Fruit fly (Drosophila melanogaster): Measurements from ENCODE around the gene CG7768.

CG7768 gene

dm6 chr3L:14172174-14172940, 45.6 kb upstream of the CG7768 start (continued):
- TF ChIP-seq Myb (GFP tag; optimal IDR thresholded peaks at IDR 0.05) (no peak), CG1792 (GFP tag; optimal IDR thresholded peaks at IDR 0.05) (no peak), Side (GFP tag; optimal IDR thresholded peaks at IDR 0.05) (no peak), fd64A (GFP tag; optimal IDR thresholded peaks at IDR 0.05) (no peak), psq (GFP tag; optimal IDR thresholded peaks at IDR 0.05) (no peak), fd3F (GFP tag; optimal IDR thresholded peaks at IDR 0.05) (no peak), B-H1 (GFP tag; IDR thresholded peaks at IDR 0.05) (no peak), ewg (GFP tag; optimal IDR thresholded peaks at IDR 0.05) (no peak), tio (GFP tag; optimal IDR thresholded peaks at IDR 0.05) (no peak), CG2678 (tag; optimal IDR thresholded peaks at IDR 0.05) (peak; percentile 67), al (GFP tag; IDR thresholded peaks at IDR 0.05) (no peak), CTCF (GFP tag; optimal IDR thresholded peaks at IDR 0.05) (no peak), fu2 (GFP tag; optimal IDR thresholded peaks at IDR 0.05) (no peak), CG33213 (GFP tag; optimal IDR thresholded peaks at IDR 0.05) (no peak), Doc3 (GFP tag; IDR thresholded peaks at IDR 0.05; ENCODE audit: partially characterized antibody) (no peak), CG12236 (GFP tag; optimal IDR thresholded peaks at IDR 0.05) (no peak), CG7357 (GFP tag; IDR thresholded peaks at IDR 0.05) (no peak), prd (optimal IDR thresholded peaks at IDR 0.05) (no peak), prd (GFP tag; IDR thresholded peaks at IDR 0.05) (no peak), CG9797 (GFP tag; optimal IDR thresholded peaks at IDR 0.05) (no peak), grau (tag; optimal IDR thresholded peaks at IDR 0.05) (peak; percentile 75), CG16813 (GFP tag; IDR thresholded peaks at IDR 0.05; ENCODE audit: partially characterized antibody) (peak; percentile 46; the same call in 1 of the 3 replicates), Aef1 (GFP tag; IDR thresholded peaks at IDR 0.05) (no peak), Nf-YA (GFP tag; IDR thresholded peaks at IDR 0.05) (no peak), CG4730 (GFP tag; IDR thresholded peaks at IDR 0.05) (no peak), cwo (GFP tag; optimal IDR thresholded peaks at IDR 0.05) (no peak), Max (GFP tag; optimal IDR thresholded peaks at IDR 0.05) (no peak), CG11696 (GFP tag; IDR thresholded peaks at IDR 0.05) (no peak), gsb (GFP tag; IDR thresholded peaks at IDR 0.05) (no peak), hth (optimal IDR thresholded peaks at IDR 0.05) (no peak), sr (GFP tag; IDR thresholded peaks at IDR 0.05) (no peak), CG2202 (tag; optimal IDR thresholded peaks at IDR 0.05) (peak; percentile 1), CG1647 (GFP tag; optimal IDR thresholded peaks at IDR 0.05) (no peak), sqz (GFP tag; optimal IDR thresholded peaks at IDR 0.05) (peak; percentile 23), CG12219 (GFP tag; optimal IDR thresholded peaks at IDR 0.05) (peak; percentile 76), Jarid2 (GFP tag; optimal IDR thresholded peaks at IDR 0.05) (no peak), dan (GFP tag; IDR thresholded peaks at IDR 0.05) (no peak), Optix (GFP tag; IDR thresholded peaks at IDR 0.05) (no peak), Hr39 (optimal IDR thresholded peaks at IDR 0.05) (no peak), dmrt99B (tag; optimal IDR thresholded peaks at IDR 0.05) (peak; percentile 66), eyg (GFP tag; optimal IDR thresholded peaks at IDR 0.05) (no peak), CG9437 (GFP tag; optimal IDR thresholded peaks at IDR 0.05) (peak; percentile 22), Atf3 (GFP tag; optimal IDR thresholded peaks at IDR 0.05) (no peak), CG14710 (tag; optimal IDR thresholded peaks at IDR 0.05) (peak; percentile 69), CG15601 (tag; optimal IDR thresholded peaks at IDR 0.05) (peak; percentile 57), lab (GFP tag; optimal IDR thresholded peaks at IDR 0.05) (peak; percentile 32), CG2120 (GFP tag; optimal IDR thresholded peaks at IDR 0.05) (no peak), gcm (GFP tag; optimal IDR thresholded peaks at IDR 0.05) (peak; percentile 16), aop (GFP tag; IDR thresholded peaks at IDR 0.05) (no peak), Xbp1 (GFP tag; optimal IDR thresholded peaks at IDR 0.05) (peak; percentile 46), CG2116 (GFP tag; optimal IDR thresholded peaks at IDR 0.05) (no peak), Rfx (GFP tag; IDR thresholded peaks at IDR 0.05) (no peak)

Measured in whole organism, embryonic.